Worm (Caenorhabditis elegans): Measurements from ENCODE around the gene sri-4.

sri-4 gene

ce11 chrV:723895-724352 lies 24.2 kb upstream of the sri-4 start, which contains the start of gene fbxb-72 (continued):
- no peak for TF ChIP-seq fkh-10 (GFP tag; optimal IDR thresholded peaks at IDR 0.05)
- peak; percentile 32; the same call in 1 of the 2 replicates for TF ChIP-seq mdt-29 (GFP tag; IDR thresholded peaks at IDR 0.05)
- TF ChIP-seq nhr-102 (tag; optimal IDR thresholded peaks at IDR 0.05) = peak; percentile 95
- no peak; the same call in 1 of the 2 replicates for TF ChIP-seq lin-29 (GFP tag; IDR thresholded peaks at IDR 0.05)
- no peak for TF ChIP-seq F49E8.2 (tag; optimal IDR thresholded peaks at IDR 0.05; ENCODE audit: borderline replicate concordance)
- TF ChIP-seq tag-97 (GFP tag; IDR thresholded peaks at IDR 0.05) = no peak
- no peak for TF ChIP-seq daf-12 (tag; optimal IDR thresholded peaks at IDR 0.05)
- TF ChIP-seq jun-1 (tag; optimal IDR thresholded peaks at IDR 0.05) = no peak
- TF ChIP-seq zfp-2 (tag; optimal IDR thresholded peaks at IDR 0.05) = no peak
- peak in 1 of 2 experiments; percentile 80 for TF ChIP-seq unc-62 (GFP tag; optimal IDR thresholded peaks at IDR 0.05 in 1 of 2)
- TF ChIP-seq unc-62 (tag; optimal IDR thresholded peaks at IDR 0.05) = no peak
- 0 out of 2 replicates have a peak, but pooled peaks have one; percentile 7 for TF ChIP-seq nhr-41 (GFP tag; IDR thresholded peaks at IDR 0.05)
- no peak for TF ChIP-seq attf-4 (tag; optimal IDR thresholded peaks at IDR 0.05)
- no peak for TF ChIP-seq F10B5.3 (tag; optimal IDR thresholded peaks at IDR 0.05)
- TF ChIP-seq aha-1 (tag) = peak; percentile 95
- TF ChIP-seq ztf-7 (tag; optimal IDR thresholded peaks at IDR 0.05) = peak; percentile 66
- TF ChIP-seq lin-39 (tag; optimal IDR thresholded peaks at IDR 0.05) = no peak
- no peak for TF ChIP-seq aly-2 (tag; optimal IDR thresholded peaks at IDR 0.05)
- no peak for TF ChIP-seq ZK546.5 (tag; optimal IDR thresholded peaks at IDR 0.05)
- TF ChIP-seq mxl-2 (GFP tag; conservative IDR thresholded peaks at IDR 0.05) = peak; percentile 24; the same call in 1 of the 2 replicates
- peak; percentile 90 for TF ChIP-seq dve-1 (tag; optimal IDR thresholded peaks at IDR 0.05; ENCODE audit: insufficient read depth)
- peak; percentile 63 for TF ChIP-seq hlh-11 (tag; optimal IDR thresholded peaks at IDR 0.05)
- TF ChIP-seq nhr-111 (GFP tag; optimal IDR thresholded peaks at IDR 0.05) = no peak
- TF ChIP-seq nhr-42 (GFP tag; IDR thresholded peaks at IDR 0.05) = peak; percentile 89
- no peak; the same call in 1 of the 2 replicates for TF ChIP-seq dmd-9 (GFP tag; IDR thresholded peaks at IDR 0.05)
- TF ChIP-seq dmd-6 (GFP tag; IDR thresholded peaks at IDR 0.05) = no peak
- TF ChIP-seq T26A8.4 (GFP tag; IDR thresholded peaks at IDR 0.05) = peak; percentile 96
- no peak for TF ChIP-seq pqm-1 (tag; optimal IDR thresholded peaks at IDR 0.05)
- no peak for TF ChIP-seq madf-9 (GFP tag; conservative IDR thresholded peaks at IDR 0.05)
- TF ChIP-seq nhr-237 (tag; optimal IDR thresholded peaks at IDR 0.05) = no peak
- no peak for TF ChIP-seq unc-130 (GFP tag; optimal IDR thresholded peaks at IDR 0.05)
- TF ChIP-seq ZK337.2 (GFP tag; IDR thresholded peaks at IDR 0.05) = no peak
- TF ChIP-seq skn-1 (tag; optimal IDR thresholded peaks at IDR 0.05) = no peak
- TF ChIP-seq pha-4 (GFP tag; IDR thresholded peaks at IDR 0.05) = peak; percentile 67; the same call in 1 of the 2 replicates
- no peak for TF ChIP-seq pha-4 (tag; optimal IDR thresholded peaks at IDR 0.05)
- TF ChIP-seq snpc-4 (tag; optimal IDR thresholded peaks at IDR 0.05) = no peak
- TF ChIP-seq vab-7 (GFP tag; IDR thresholded peaks at IDR 0.05) = no peak
- TF ChIP-seq Y5F2A.4 (GFP tag; optimal IDR thresholded peaks at IDR 0.05) = peak; percentile 33
- TF ChIP-seq duxl-1 (tag; optimal IDR thresholded peaks at IDR 0.05; ENCODE audit: poor library complexity) = peak; percentile 75
- no peak for TF ChIP-seq ceh-62 (tag; optimal IDR thresholded peaks at IDR 0.05)
- TF ChIP-seq lin-13 (GFP tag; optimal IDR thresholded peaks at IDR 0.05) = peak; percentile 14
- peak; percentile 45 for TF ChIP-seq nhr-28 (tag; optimal IDR thresholded peaks at IDR 0.05)

ce11 chrV:724470-724890 lies 23.7 kb upstream of the sri-4 start:
- TF ChIP-seq T26A8.4 (GFP tag; IDR thresholded peaks at IDR 0.05) (no peak; the same call in 1 of the 2 replicates), aha-1 (tag) (peak; percentile 92), dmd-9 (GFP tag; IDR thresholded peaks at IDR 0.05) (0 out of 2 replicates have a peak, but pooled peaks have one; percentile 31), aly-2 (tag; optimal IDR thresholded peaks at IDR 0.05) (no peak), lim-7 (GFP tag; IDR thresholded peaks at IDR 0.05) (0 out of 2 replicates have a peak, but pooled peaks have one; percentile 26), lsy-2 (tag; optimal IDR thresholded peaks at IDR 0.05) (peak in 1 of 2 experiments; percentile 11), set-16 (GFP tag; IDR thresholded peaks at IDR 0.05) (peak; percentile 87)

All from whole organism, L4 larva.